Worm (Caenorhabditis elegans) whole organism, L4 larva: Measurements from ENCODE around the gene T25B9.12.

Experiments used
- D1046.2 ChIP-seq: fragments of 200-800 bp; sonication (Bioruptor generic); IDR thresholded peaks from 2 replicates; pipeline ENCODE4 v1.3.6; 2022; ENCODE audit warnings: missing genetic modification characterization, missing compliant biosample characterization
- F26F4.8 ChIP-seq: fragments of 200-800 bp; sonication (Bioruptor generic); conservative IDR thresholded peaks from 2 replicates; pipeline ENCODE4 v1.3.6; 2022; ENCODE audit warnings: missing genetic modification characterization, missing compliant biosample characterization
- F49E8.2 ChIP-seq: sonication (generic microtip); optimal IDR thresholded peaks from 2 replicates; lab custom pipeline; 2016; ENCODE audit warnings: missing compliant biosample characterization, mild to moderate bottlenecking, missing genetic modification characterization, borderline replicate concordance
- R02D3.7 ChIP-seq: fragments of 150-350 bp; sonication (generic microtip); optimal IDR thresholded peaks from 3 replicates; lab custom pipeline; 2014; ENCODE audit warnings: missing biosample characterization, missing genetic modification characterization
- T26A8.4 ChIP-seq: fragments of 200-800 bp; sonication (Bioruptor generic); IDR thresholded peaks from 2 replicates; pipeline ENCODE4 v1.3.6; 2022; ENCODE audit warnings: missing genetic modification characterization, missing compliant biosample characterization
- aha-1 ChIP-seq: fragments of 150-350 bp; peaks from one replicate; lab custom pipeline; 2014; ENCODE audit warnings: missing biosample characterization, missing genetic modification characterization
- ama-1 ChIP-seq: fragments of 150-350 bp; optimal IDR thresholded peaks from 2 replicates; lab custom pipeline; 2014; ENCODE audit warnings: inconsistent platforms, mixed read lengths
- arid-1 ChIP-seq: fragments of 200-800 bp; sonication (Bioruptor generic); conservative IDR thresholded peaks from 2 replicates; pipeline ENCODE4 v1.3.6; 2022; ENCODE audit warnings: missing genetic modification reagents, missing genetic modification characterization, missing compliant biosample characterization
- ceh-20 ChIP-seq: fragments of 200-800 bp; sonication (Bioruptor generic); IDR thresholded peaks from 2 replicates; pipeline ENCODE4 v1.3.6; 2022; ENCODE audit warnings: missing genetic modification reagents, missing genetic modification characterization, missing compliant biosample characterization
- ces-1 ChIP-seq: fragments of 150-350 bp; sonication (generic microtip); optimal IDR thresholded peaks from 4 replicates; lab custom pipeline; 2014; ENCODE audit warnings: missing biosample characterization, missing genetic modification reagents, missing genetic modification characterization
- cey-2 ChIP-seq: sonication (generic microtip); optimal IDR thresholded peaks from 3 replicates; lab custom pipeline; 2017; ENCODE audit warnings: missing genetic modification characterization, mild to moderate bottlenecking, missing compliant biosample characterization, antibody characterized with exemption, borderline replicate concordance; ENCODE audit not compliant: insufficient read depth
- ctbp-1 ChIP-seq: fragments of 200-800 bp; sonication (Bioruptor generic); IDR thresholded peaks from 2 replicates; pipeline ENCODE4 v1.3.6; 2022; ENCODE audit warnings: missing genetic modification reagents, missing genetic modification characterization, missing compliant biosample characterization
- daf-12 ChIP-seq: fragments of 150-350 bp; optimal IDR thresholded peaks from 2 replicates; lab custom pipeline; 2014; ENCODE audit warnings: missing biosample characterization, missing genetic modification reagents, missing genetic modification characterization
- daf-16 ChIP-seq, 3 experiments: sonication (generic microtip); optimal IDR thresholded peaks; 2 replicates each; lab custom pipeline; 2016 to 2017; ENCODE audit warnings: missing genetic modification characterization in 3 of 3, missing genetic modification reagents in 3 of 3, mild to moderate bottlenecking in 2 of 3, missing compliant biosample characterization in 2 of 3, missing biosample characterization in 1 of 3, moderate library complexity in 1 of 3
- dmd-6 ChIP-seq: fragments of 200-800 bp; sonication (Bioruptor generic); IDR thresholded peaks from 2 replicates; pipeline ENCODE4 v1.3.6; 2022; ENCODE audit warnings: missing genetic modification reagents, missing genetic modification characterization, missing compliant biosample characterization
- dmd-8 ChIP-seq: fragments of 200-800 bp; sonication (Bioruptor generic); IDR thresholded peaks from 2 replicates; pipeline ENCODE4 v1.3.6; 2022; ENCODE audit warnings: missing genetic modification characterization, missing compliant biosample characterization
- dmd-9 ChIP-seq: fragments of 200-800 bp; sonication (Bioruptor generic); IDR thresholded peaks from 2 replicates; pipeline ENCODE4 v1.3.6; 2022; ENCODE audit warnings: missing genetic modification reagents, missing genetic modification characterization, missing compliant biosample characterization
- dpl-1 ChIP-seq: fragments of 150-350 bp; optimal IDR thresholded peaks from 2 replicates; lab custom pipeline; 2014; ENCODE audit warnings: missing biosample characterization, missing genetic modification reagents, missing genetic modification characterization
- egl-43 ChIP-seq: fragments of 200-800 bp; sonication (Bioruptor generic); IDR thresholded peaks from 2 replicates; pipeline ENCODE4 v1.3.6; 2022; ENCODE audit warnings: missing genetic modification reagents, missing genetic modification characterization, missing compliant biosample characterization
- gei-8 ChIP-seq: fragments of 200-800 bp; sonication (Bioruptor generic); optimal IDR thresholded peaks from 2 replicates; lab custom pipeline; 2018; ENCODE audit warnings: mild to moderate bottlenecking, missing genetic modification characterization, missing compliant biosample characterization
- hmg-1.1 ChIP-seq: fragments of 200-800 bp; sonication (Bioruptor generic); IDR thresholded peaks from 2 replicates; pipeline ENCODE4 v1.3.6; 2022; ENCODE audit warnings: missing genetic modification reagents, missing genetic modification characterization, missing compliant biosample characterization
- lin-13 ChIP-seq: fragments of 150-350 bp; optimal IDR thresholded peaks from 2 replicates; lab custom pipeline; 2014; ENCODE audit warnings: missing biosample characterization, missing genetic modification reagents, missing genetic modification characterization
- lin-29 ChIP-seq: fragments of 200-800 bp; sonication (Bioruptor generic); IDR thresholded peaks from 2 replicates; pipeline ENCODE4 v1.3.6; 2022; ENCODE audit warnings: missing genetic modification reagents, missing genetic modification characterization, missing compliant biosample characterization
- lin-38 ChIP-seq: fragments of 200-800 bp; sonication (Bioruptor generic); IDR thresholded peaks from 2 replicates; pipeline ENCODE4 v1.3.6; 2022; ENCODE audit warnings: missing genetic modification reagents, missing genetic modification characterization, missing compliant biosample characterization
- madf-9 ChIP-seq: fragments of 200-800 bp; sonication (Bioruptor generic); conservative IDR thresholded peaks from 2 replicates; pipeline ENCODE4 v1.3.6; 2022; ENCODE audit warnings: missing genetic modification reagents, missing genetic modification characterization, missing compliant biosample characterization
- mdl-1 ChIP-seq, 2 experiments: fragments of 150-350 bp in 1 of 2; sonication (generic microtip) in 1 of 2; optimal IDR thresholded peaks; 2 replicates each; lab custom pipeline; 2014 to 2017; ENCODE audit warnings: missing biosample characterization in 2 of 2, missing genetic modification characterization in 2 of 2
- mdt-29 ChIP-seq: fragments of 200-800 bp; sonication (Bioruptor generic); IDR thresholded peaks from 2 replicates; pipeline ENCODE4 v1.3.6; 2022; ENCODE audit warnings: missing genetic modification reagents, missing genetic modification characterization, missing compliant biosample characterization
- mep-1 ChIP-seq: fragments of 150-350 bp; sonication (generic microtip); optimal IDR thresholded peaks from 3 replicates; lab custom pipeline; 2014; ENCODE audit warnings: missing biosample characterization, missing genetic modification characterization
- mes-2 ChIP-seq: sonication (generic microtip); optimal IDR thresholded peaks from 2 replicates; lab custom pipeline; 2016; ENCODE audit warnings: missing genotype, mild to moderate bottlenecking, missing genetic modification characterization, missing compliant biosample characterization; ENCODE audit not compliant: poor library complexity, severe bottlenecking
- mxl-2 ChIP-seq: fragments of 200-800 bp; sonication (Bioruptor generic); conservative IDR thresholded peaks from 2 replicates; pipeline ENCODE4 v1.3.6; 2022; ENCODE audit warnings: missing genetic modification reagents, missing genetic modification characterization, missing compliant biosample characterization
- mxl-3 ChIP-seq: fragments of 200-800 bp; sonication (Bioruptor generic); optimal IDR thresholded peaks from 2 replicates; lab custom pipeline; 2018; ENCODE audit warnings: mild to moderate bottlenecking, missing genetic modification characterization, missing compliant biosample characterization
- nhr-11 ChIP-seq: fragments of 150-350 bp; optimal IDR thresholded peaks from 2 replicates; lab custom pipeline; 2014; ENCODE audit warnings: missing biosample characterization, missing genetic modification characterization
- nhr-28 ChIP-seq: fragments of 150-350 bp; optimal IDR thresholded peaks from 2 replicates; lab custom pipeline; 2014; ENCODE audit warnings: missing biosample characterization, missing genetic modification characterization
- nhr-41 ChIP-seq: fragments of 200-800 bp; sonication (Bioruptor generic); IDR thresholded peaks from 2 replicates; pipeline ENCODE4 v1.3.6; 2022; ENCODE audit warnings: missing genetic modification reagents, missing genetic modification characterization, missing compliant biosample characterization
- nhr-48 ChIP-seq: sonication (generic microtip); optimal IDR thresholded peaks from 2 replicates; lab custom pipeline; 2016; ENCODE audit warnings: mild to moderate bottlenecking, missing genetic modification characterization, missing compliant biosample characterization
- nhr-77 ChIP-seq: fragments of 150-350 bp; optimal IDR thresholded peaks from 2 replicates; lab custom pipeline; 2014; ENCODE audit warnings: missing biosample characterization, missing genetic modification characterization
- pha-4 ChIP-seq, 2 experiments: fragments of 150-350 bp in 1 of 2; fragments of 200-800 bp in 1 of 2; sonication (Bioruptor generic) in 1 of 2; IDR thresholded peaks in 1 of 2; optimal IDR thresholded peaks in 1 of 2; 2 replicates each; pipeline versions ENCODE4 v1.3.6 to Lab custom; 2014 to 2022; ENCODE audit warnings: missing genetic modification characterization in 2 of 2, missing genetic modification reagents in 2 of 2, missing biosample characterization in 1 of 2, missing compliant biosample characterization in 1 of 2
- pqm-1 ChIP-seq: sonication (generic microtip); optimal IDR thresholded peaks from 2 replicates; lab custom pipeline; 2017; ENCODE audit warnings: missing biosample characterization, missing genetic modification characterization
- rbr-2 ChIP-seq: sonication (generic microtip); optimal IDR thresholded peaks from 2 replicates; lab custom pipeline; 2016; ENCODE audit warnings: missing genotype, missing genetic modification characterization, missing compliant biosample characterization
- skn-1 ChIP-seq: fragments of 150-350 bp; optimal IDR thresholded peaks from 2 replicates; lab custom pipeline; 2014; ENCODE audit warnings: missing biosample characterization, missing genetic modification characterization
- snpc-1.2 ChIP-seq: fragments of 200-800 bp; sonication (Bioruptor generic); IDR thresholded peaks from 2 replicates; pipeline ENCODE4 v1.3.6; 2022; ENCODE audit warnings: missing genetic modification reagents, missing genetic modification characterization, missing compliant biosample characterization
- spr-1 ChIP-seq: sonication (generic microtip); optimal IDR thresholded peaks from 2 replicates; lab custom pipeline; 2016; ENCODE audit warnings: mild to moderate bottlenecking, missing genetic modification characterization, missing compliant biosample characterization
- unc-130 ChIP-seq: sonication (generic microtip); optimal IDR thresholded peaks from 2 replicates; lab custom pipeline; 2016; ENCODE audit warnings: missing genetic modification reagents, missing genetic modification characterization, missing compliant biosample characterization
- unc-62 ChIP-seq, 3 experiments: fragments of 150-350 bp in 1 of 3; sonication (generic microtip); optimal IDR thresholded peaks in 2 of 3; peaks in 1 of 3; 1 replicate in 1 of 3; 2 replicates in 2 of 3; lab custom pipeline; 2014 to 2017; ENCODE audit warnings: missing biosample characterization in 3 of 3, missing genetic modification characterization in 3 of 3, missing genetic modification reagents in 3 of 3, missing genotype in 1 of 3
- zip-2 ChIP-seq: fragments of 150-350 bp; optimal IDR thresholded peaks from 2 replicates; lab custom pipeline; 2014; ENCODE audit warnings: missing biosample characterization, missing genetic modification characterization

T25B9.12 gene

ce11 chrIV:10727734-10728133, 37.4 kb upstream of the T25B9.12 start, which contains the start of gene ZC168.2:
Gene ZC168.2, plus strand, starts transcription at chrIV:10728034.
- TF ChIP-seq daf-12 (no peak), nhr-41 (GFP tag; lab: Robert Waterston, UW) (no peak), unc-62 (GFP tag; optimal IDR thresholded peaks at IDR 0.05 in 1 of 2; lab: Kevin White, UChicago) (peak in 1 of 2 experiments; percentile 79), unc-62 (tag; optimal IDR thresholded peaks at IDR 0.05; lab: Kevin White, UChicago) (no peak)

ce11 chrIV:10734527-10735436, 30.4 kb upstream of the T25B9.12 start, which contains the start of the genes orc-5 and cyb-1:
Gene orc-5, minus strand, starts transcription at chrIV:10734588.
Gene cyb-1, plus strand, starts transcription at chrIV:10735216.
- peak; percentile 94 for TF ChIP-seq aha-1
- TF ChIP-seq dmd-9 (GFP tag; lab: Robert Waterston, UW): no peak
- no peak for TF ChIP-seq arid-1 (GFP tag; lab: Robert Waterston, UW)
- TF ChIP-seq lin-29 (GFP tag; lab: Robert Waterston, UW): no peak
- TF ChIP-seq egl-43 (GFP tag; lab: Robert Waterston, UW): no peak
- no peak for TF ChIP-seq skn-1
- TF ChIP-seq zip-2 (tag; lab: Kevin White, UChicago): no peak
- TF ChIP-seq unc-130 (GFP tag; lab: Kevin White, UChicago): peak; percentile 0
- TF ChIP-seq nhr-77 (tag; lab: Kevin White, UChicago): no peak
- no peak for TF ChIP-seq ceh-20 (GFP tag; lab: Robert Waterston, UW)
- no peak for TF ChIP-seq ctbp-1 (GFP tag; lab: Robert Waterston, UW)
- no peak for TF ChIP-seq mep-1 (tag; lab: Kevin White, UChicago)
- TF ChIP-seq mes-2 (tag; lab: Kevin White, UChicago): peak; percentile 87
- TF ChIP-seq nhr-11: no peak
- TF ChIP-seq R02D3.7 (tag; lab: Kevin White, UChicago): no peak
- no peak for TF ChIP-seq mxl-3 (GFP tag; lab: Kevin White, UChicago)
- no peak for TF ChIP-seq gei-8 (GFP tag; lab: Kevin White, UChicago)
- TF ChIP-seq ces-1 (GFP tag; lab: Kevin White, UChicago): no peak
- no peak for TF ChIP-seq nhr-28 (tag; lab: Kevin White, UChicago)
- peak; percentile 21 for TF ChIP-seq lin-13
- TF ChIP-seq F49E8.2 (tag; lab: Kevin White, UChicago): no peak
- TF ChIP-seq daf-16 (GFP tag; optimal IDR thresholded peaks at IDR 0.05; lab: Kevin White, UChicago): no peak
- TF ChIP-seq daf-16 (tag; optimal IDR thresholded peaks at IDR 0.05; lab: Kevin White, UChicago): peak; percentile 44
- TF ChIP-seq spr-1 (tag; lab: Kevin White, UChicago): no peak
- peak; percentile 96 for TF ChIP-seq dpl-1 (GFP tag; lab: Kevin White, UChicago)
- TF ChIP-seq unc-62 (GFP tag; optimal IDR thresholded peaks at IDR 0.05 in 1 of 2; lab: Kevin White, UChicago): peak in 1 of 2 experiments; percentile 92
- TF ChIP-seq unc-62 (tag; optimal IDR thresholded peaks at IDR 0.05; lab: Kevin White, UChicago): no peak
- no peak for TF ChIP-seq pha-4 (GFP tag; IDR thresholded peaks at IDR 0.05; lab: Robert Waterston, UW)
- no peak for TF ChIP-seq pha-4 (tag; optimal IDR thresholded peaks at IDR 0.05; lab: Kevin White, UChicago)
- TF ChIP-seq mxl-2 (GFP tag; lab: Robert Waterston, UW): no peak
- no peak for TF ChIP-seq nhr-48 (tag; lab: Kevin White, UChicago)
- TF ChIP-seq dmd-6: peak; percentile 22; the same call in 1 of the 2 replicates
- TF ChIP-seq rbr-2 (tag; lab: Kevin White, UChicago): no peak
- TF ChIP-seq madf-9 (GFP tag; lab: Robert Waterston, UW): no peak
- TF ChIP-seq ama-1 (lab: Kevin White, UChicago): no peak
- no peak for TF ChIP-seq daf-12
- no peak for TF ChIP-seq cey-2 (tag; lab: Kevin White, UChicago)
- TF ChIP-seq D1046.2: no peak
- TF ChIP-seq mdl-1 (tag; optimal IDR thresholded peaks at IDR 0.05; lab: Kevin White, UChicago): peak in 1 of 2 experiments; percentile 8
- TF ChIP-seq F26F4.8 (GFP tag; lab: Robert Waterston, UW): no peak
- no peak for TF ChIP-seq dmd-8
- no peak for TF ChIP-seq lin-38 (GFP tag; lab: Robert Waterston, UW)
- no peak for TF ChIP-seq pqm-1 (tag; lab: Kevin White, UChicago)
- TF ChIP-seq hmg-1.1 (GFP tag; lab: Robert Waterston, UW): peak; percentile 51
- no peak for TF ChIP-seq mdt-29 (GFP tag; lab: Robert Waterston, UW)
- no peak for TF ChIP-seq snpc-1.2 (GFP tag; lab: Robert Waterston, UW)
- no peak for TF ChIP-seq T26A8.4 (GFP tag; lab: Robert Waterston, UW)
